Worm (Caenorhabditis elegans) whole organism, midembryonic: ENCODE measurements around the gene K09C6.7.

Experiments
- T22C8.4 ChIP-seq: fragments of 200-800 bp; sonication (Bioruptor generic); IDR thresholded peaks from 2 replicates; pipeline ENCODE4 v1.3.6; 2022; ENCODE audit warnings: missing genetic modification characterization, missing compliant biosample characterization
- cog-1 ChIP-seq: sonication (generic microtip); optimal IDR thresholded peaks from 2 replicates; lab custom pipeline; 2016; ENCODE audit warnings: missing genetic modification characterization, missing compliant biosample characterization
- flt-1 ChIP-seq: fragments of 200-800 bp; sonication (Bioruptor generic); IDR thresholded peaks from 2 replicates; pipeline ENCODE4 v1.3.6; 2022; ENCODE audit warnings: missing genetic modification characterization, missing compliant biosample characterization
- klf-2 ChIP-seq: fragments of 200-800 bp; sonication (Bioruptor generic); conservative IDR thresholded peaks from 2 replicates; pipeline ENCODE4 v1.3.6; 2022; ENCODE audit warnings: missing genetic modification reagents, missing genetic modification characterization, missing compliant biosample characterization
- med-1 ChIP-seq: sonication (generic microtip); optimal IDR thresholded peaks from 2 replicates; lab custom pipeline; 2017; ENCODE audit warnings: missing genetic modification characterization, mild to moderate bottlenecking, missing compliant biosample characterization, antibody characterized with exemption, missing genetic modification reagents; ENCODE audit not compliant: insufficient read depth
- ref-1 ChIP-seq: fragments of 200-800 bp; sonication (Bioruptor generic); conservative IDR thresholded peaks from 2 replicates; pipeline ENCODE4 v1.3.6; 2022; ENCODE audit warnings: missing genetic modification reagents, missing genetic modification characterization, missing compliant biosample characterization
- tab-1 ChIP-seq: fragments of 200-800 bp; sonication (Bioruptor generic); IDR thresholded peaks from 2 replicates; pipeline ENCODE4 v1.3.6; 2022; ENCODE audit warnings: missing genetic modification characterization, missing compliant biosample characterization
- ztf-23 ChIP-seq: fragments of 200-800 bp; sonication (Bioruptor generic); IDR thresholded peaks from 2 replicates; pipeline ENCODE4 v1.3.6; 2022; ENCODE audit warnings: missing genetic modification reagents, missing genetic modification characterization, missing compliant biosample characterization
- ztf-29 ChIP-seq: fragments of 200-800 bp; sonication (Bioruptor generic); IDR thresholded peaks from 2 replicates; pipeline ENCODE4 v1.3.6; 2022; ENCODE audit warnings: missing genetic modification reagents, missing genetic modification characterization, missing compliant biosample characterization

The K09C6.7 gene

DNA sequence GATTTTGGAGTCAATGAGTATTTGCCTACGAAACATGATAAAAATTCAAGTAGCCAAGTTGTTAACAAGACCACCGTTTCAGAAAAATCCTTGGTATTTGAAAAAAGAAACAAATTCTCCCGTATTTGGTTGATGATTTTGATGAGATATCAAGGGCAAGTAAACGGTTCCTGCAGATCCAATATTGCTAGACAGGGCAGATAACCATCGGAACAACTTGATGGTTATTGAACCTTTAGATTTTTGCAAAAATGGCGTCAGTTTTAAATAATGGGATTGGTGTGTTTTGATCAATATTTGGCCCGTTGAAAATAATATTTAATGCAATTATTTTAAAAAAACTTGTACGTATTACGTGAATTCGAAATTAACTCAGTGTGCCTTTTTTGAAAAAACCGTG, 38.6 kb downstream of the K09C6.7 start:
- TF ChIP-seq ztf-29 (no peak), T22C8.4 (GFP tag; lab: Robert Waterston, UW) (no peak), flt-1 (GFP tag; lab: Robert Waterston, UW) (no peak), med-1 (GFP tag; lab: Kevin White, UChicago) (no peak), tab-1 (GFP tag; lab: Robert Waterston, UW) (no peak), klf-2 (GFP tag; lab: Robert Waterston, UW) (no peak), ref-1 (no peak), ztf-23 (no peak), cog-1 (tag; lab: Kevin White, UChicago) (no peak)

DNA sequence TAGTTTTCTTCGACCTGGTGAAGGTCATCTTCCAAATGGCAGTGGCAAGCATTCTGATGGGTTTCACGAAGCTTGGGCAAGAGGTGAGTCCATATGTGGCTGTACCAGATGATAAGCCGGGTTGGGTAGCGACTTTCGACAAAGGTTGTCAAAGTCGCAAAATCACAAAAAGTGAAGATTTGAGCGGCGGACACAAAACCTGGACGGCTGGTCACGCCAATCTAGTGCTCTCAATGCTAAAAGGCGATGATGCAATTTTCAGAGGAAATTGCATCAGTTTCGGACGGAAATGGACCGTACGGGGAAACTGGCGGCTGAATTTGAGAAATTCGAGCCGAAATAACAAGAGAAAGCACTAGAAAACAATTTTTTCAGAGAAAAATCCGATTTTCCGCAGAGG, 41.6 kb downstream of the K09C6.7 start:
- TF ChIP-seq ref-1 (no peak), tab-1 (GFP tag; lab: Robert Waterston, UW) (no peak), med-1 (GFP tag; lab: Kevin White, UChicago) (no peak), ztf-23 (no peak), ztf-29 (no peak), T22C8.4 (GFP tag; lab: Robert Waterston, UW) (no peak), cog-1 (tag; lab: Kevin White, UChicago) (no peak)

DNA sequence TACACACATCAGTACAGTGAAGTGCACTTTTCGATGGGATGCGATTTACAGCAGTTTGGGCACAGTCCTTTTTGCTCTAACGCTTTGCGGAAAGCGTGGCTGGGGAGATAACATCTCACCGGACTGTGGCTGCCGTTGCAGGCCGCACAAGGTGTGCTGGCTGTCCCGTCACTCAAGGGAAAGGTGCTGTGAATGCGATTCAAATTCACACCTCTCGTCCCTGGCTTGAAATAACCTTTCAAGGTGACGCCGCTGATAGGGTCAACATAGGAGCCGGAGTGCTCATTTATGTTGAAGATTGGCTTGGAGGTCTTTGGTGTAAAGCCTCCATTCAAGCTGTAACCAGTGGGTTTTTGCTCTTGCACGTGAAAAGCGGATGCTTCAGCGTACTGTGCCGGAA, 44.8 kb downstream of the K09C6.7 start:
- TF ChIP-seq T22C8.4 (GFP tag; lab: Robert Waterston, UW), result no peak
- no peak for TF ChIP-seq flt-1 (GFP tag; lab: Robert Waterston, UW)
- no peak for TF ChIP-seq med-1 (GFP tag; lab: Kevin White, UChicago)
- no peak for TF ChIP-seq cog-1 (tag; lab: Kevin White, UChicago)
- no peak for TF ChIP-seq tab-1 (GFP tag; lab: Robert Waterston, UW)
- no peak for TF ChIP-seq klf-2 (GFP tag; lab: Robert Waterston, UW)
- no peak for TF ChIP-seq ztf-23
- TF ChIP-seq ref-1, result no peak
- TF ChIP-seq ztf-29, result no peak
